Fruit fly (Drosophila melanogaster): Measurements from ENCODE around the gene CG14312.

The CG14312 gene

DNA sequence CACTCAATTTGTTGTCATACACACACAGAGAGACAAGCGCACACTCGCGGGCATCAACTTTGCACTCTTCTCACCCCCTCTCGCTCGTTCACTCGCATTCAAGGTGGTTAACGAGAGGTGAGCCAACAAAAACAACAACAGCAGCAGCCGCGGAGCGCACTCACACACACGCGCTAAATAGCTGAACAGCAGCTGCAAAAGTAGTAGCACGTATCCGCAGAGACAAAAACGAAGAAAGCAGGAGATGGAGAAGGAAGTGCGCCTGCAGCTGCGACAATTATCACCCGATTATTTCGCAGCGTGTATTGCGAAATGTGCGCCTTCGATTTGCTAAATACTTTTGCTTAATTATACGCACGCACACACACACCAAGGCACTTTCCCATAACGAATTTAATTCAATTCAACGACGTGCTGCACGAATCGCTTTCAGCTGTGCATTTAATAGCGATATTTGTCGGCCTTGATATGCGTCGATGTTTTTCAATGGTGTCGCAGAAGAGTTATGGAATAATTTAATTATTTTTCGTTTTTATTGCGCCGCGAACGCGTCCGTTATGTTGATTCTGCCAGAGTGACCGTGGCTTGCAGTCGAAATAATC is 15.1 kb upstream of the CG14312 start (continued):
- peak; percentile 72 for TF ChIP-seq D (optimal IDR thresholded peaks at IDR 0.05)
- TF ChIP-seq D (GFP tag; optimal IDR thresholded peaks at IDR 0.05) = no peak
- peak; percentile 25 for TF ChIP-seq odd (GFP tag; optimal IDR thresholded peaks at IDR 0.05)
- TF ChIP-seq B-H2 (GFP tag; optimal IDR thresholded peaks at IDR 0.05) = peak; percentile 53
- TF ChIP-seq CG31388 (GFP tag; optimal IDR thresholded peaks at IDR 0.05) = no peak
- no peak for TF ChIP-seq Dek (tag; optimal IDR thresholded peaks at IDR 0.05)
- no peak for TF ChIP-seq fru (optimal IDR thresholded peaks at IDR 0.05)
- peak; percentile 65 for TF ChIP-seq sob (GFP tag; IDR thresholded peaks at IDR 0.05)
- TF ChIP-seq NK7.1 (GFP tag; optimal IDR thresholded peaks at IDR 0.05) = no peak
- no peak for TF ChIP-seq sisA (GFP tag; IDR thresholded peaks at IDR 0.05)
- TF ChIP-seq jumu (GFP tag; optimal IDR thresholded peaks at IDR 0.05) = no peak
- no peak for TF ChIP-seq pfk (GFP tag; optimal IDR thresholded peaks at IDR 0.05)
- peak; percentile 89 for TF ChIP-seq ac (GFP tag; optimal IDR thresholded peaks at IDR 0.05)
- no peak for TF ChIP-seq Bdp1 (GFP tag; optimal IDR thresholded peaks at IDR 0.05)
- TF ChIP-seq ato (GFP tag; IDR thresholded peaks at IDR 0.05; ENCODE audit: partially characterized antibody) = no peak
- peak; percentile 21 for TF ChIP-seq CG9817 (tag; optimal IDR thresholded peaks at IDR 0.05)
- TF ChIP-seq chinmo (GFP tag; IDR thresholded peaks at IDR 0.05; ENCODE audit: partially characterized antibody) = peak; percentile 60; the same call in 2 of the 4 replicates
- no peak for TF ChIP-seq knrl (GFP tag; IDR thresholded peaks at IDR 0.05; ENCODE audit: partially characterized antibody)
- TF ChIP-seq ara (GFP tag; IDR thresholded peaks at IDR 0.05) = no peak
- TF ChIP-seq aop (GFP tag; IDR thresholded peaks at IDR 0.05) = no peak
- no peak for TF ChIP-seq Fer2 (tag; optimal IDR thresholded peaks at IDR 0.05)
- TF ChIP-seq CG5245 (GFP tag; optimal IDR thresholded peaks at IDR 0.05) = no peak
- TF ChIP-seq CG12744 (GFP tag; optimal IDR thresholded peaks at IDR 0.05) = no peak
- no peak for TF ChIP-seq scrt (GFP tag; optimal IDR thresholded peaks at IDR 0.05)
- no peak for TF ChIP-seq klu (GFP tag; IDR thresholded peaks at IDR 0.05)
- no peak for TF ChIP-seq CG11560 (tag; IDR thresholded peaks at IDR 0.05)
- peak; percentile 12 for TF ChIP-seq CG8478 (optimal IDR thresholded peaks at IDR 0.05)
- no peak for TF ChIP-seq Spps (tag; optimal IDR thresholded peaks at IDR 0.05)
- TF ChIP-seq TFAM (GFP tag; optimal IDR thresholded peaks at IDR 0.05) = no peak
- no peak for TF ChIP-seq CG6683 (GFP tag; optimal IDR thresholded peaks at IDR 0.05)
- no peak for TF ChIP-seq CG2712 (tag; optimal IDR thresholded peaks at IDR 0.05)
- no peak for TF ChIP-seq CG12104 (GFP tag; optimal IDR thresholded peaks at IDR 0.05)
- no peak for TF ChIP-seq Dfd (GFP tag; optimal IDR thresholded peaks at IDR 0.05)
- TF ChIP-seq fd3F (GFP tag; optimal IDR thresholded peaks at IDR 0.05) = no peak
- TF ChIP-seq H2.0 (GFP tag; IDR thresholded peaks at IDR 0.05) = no peak
- 0 out of 4 replicates have a peak, but pooled peaks have one; percentile 5 for TF ChIP-seq Dll (GFP tag; IDR thresholded peaks at IDR 0.05; ENCODE audit: partially characterized antibody)
- TF ChIP-seq Lpt (GFP tag; optimal IDR thresholded peaks at IDR 0.05) = no peak
- TF ChIP-seq dan (GFP tag; IDR thresholded peaks at IDR 0.05) = no peak
- peak; percentile 60 for TF ChIP-seq caup (GFP tag; optimal IDR thresholded peaks at IDR 0.05; ENCODE audit: severe bottlenecking)
- TF ChIP-seq CG34224 (GFP tag; IDR thresholded peaks at IDR 0.05; ENCODE audit: partially characterized antibody) = peak; percentile 42; the same call in 2 of the 3 replicates
- no peak for TF ChIP-seq Eip74EF (GFP tag; optimal IDR thresholded peaks at IDR 0.05)
- TF ChIP-seq Ets97D (GFP tag; optimal IDR thresholded peaks at IDR 0.05) = no peak
- TF ChIP-seq CrebB (tag; optimal IDR thresholded peaks at IDR 0.05) = peak; percentile 40
- TF ChIP-seq Bgb (GFP tag; IDR thresholded peaks at IDR 0.05; ENCODE audit: partially characterized antibody) = peak; percentile 28; the same call in 1 of the 2 replicates
- TF ChIP-seq bowl (GFP tag; IDR thresholded peaks at IDR 0.05) = no peak; the same call in 1 of the 2 replicates
- peak; percentile 31 for TF ChIP-seq run (tag; optimal IDR thresholded peaks at IDR 0.05)
- no peak for TF ChIP-seq ash1 (GFP tag; optimal IDR thresholded peaks at IDR 0.05)
- peak; percentile 46 for TF ChIP-seq abd-A (tag; optimal IDR thresholded peaks at IDR 0.05)
- peak; percentile 34 for TF ChIP-seq cwo (GFP tag; optimal IDR thresholded peaks at IDR 0.05)
- peak in 1 of 2 experiments; percentile 32 for TF ChIP-seq Hr51 (GFP tag; optimal IDR thresholded peaks at IDR 0.05)
